Worm (Caenorhabditis elegans) whole organism, L4 larva: Measurements from ENCODE around the gene C14A6.13.

Experiments
- F10B5.3 ChIP-seq: sonication (generic microtip); optimal IDR thresholded peaks from 2 replicates; lab custom pipeline; 2016; ENCODE audit warnings: mild to moderate bottlenecking, missing genetic modification characterization, missing compliant biosample characterization
- F37D6.2 ChIP-seq: sonication (generic microtip); optimal IDR thresholded peaks from 2 replicates; lab custom pipeline; 2016; ENCODE audit warnings: mild to moderate bottlenecking, missing genetic modification characterization, missing compliant biosample characterization
- F44E2.7 ChIP-seq: fragments of 200-800 bp; sonication (Bioruptor generic); IDR thresholded peaks from 2 replicates; pipeline ENCODE4 v2.1.2; 2022; ENCODE audit warnings: missing genetic modification characterization, missing compliant biosample characterization
- R02D3.7 ChIP-seq: fragments of 150-350 bp; sonication (generic microtip); optimal IDR thresholded peaks from 3 replicates; lab custom pipeline; 2014; ENCODE audit warnings: missing biosample characterization, missing genetic modification characterization
- Y5F2A.4 ChIP-seq: fragments of 200-800 bp; sonication (Bioruptor generic); optimal IDR thresholded peaks from 2 replicates; lab custom pipeline; 2018; ENCODE audit warnings: mild to moderate bottlenecking, missing genetic modification characterization, missing compliant biosample characterization
- aly-2 ChIP-seq: sonication (generic microtip); optimal IDR thresholded peaks from 2 replicates; lab custom pipeline; 2018; ENCODE audit warnings: missing biosample characterization, missing genetic modification characterization
- ceh-20 ChIP-seq: fragments of 200-800 bp; sonication (Bioruptor generic); IDR thresholded peaks from 2 replicates; pipeline ENCODE4 v1.3.6; 2022; ENCODE audit warnings: missing genetic modification reagents, missing genetic modification characterization, missing compliant biosample characterization
- ceh-32 ChIP-seq: sonication (generic microtip); optimal IDR thresholded peaks from 2 replicates; lab custom pipeline; 2016; ENCODE audit warnings: mild to moderate bottlenecking, missing genetic modification characterization, missing compliant biosample characterization; ENCODE audit not compliant: poor library complexity
- ces-1 ChIP-seq: fragments of 150-350 bp; sonication (generic microtip); optimal IDR thresholded peaks from 4 replicates; lab custom pipeline; 2014; ENCODE audit warnings: missing biosample characterization, missing genetic modification reagents, missing genetic modification characterization
- daf-16 ChIP-seq, 3 experiments: sonication (generic microtip); optimal IDR thresholded peaks; 2 replicates each; lab custom pipeline; 2016 to 2017; ENCODE audit warnings: missing genetic modification characterization in 3 of 3, missing genetic modification reagents in 3 of 3, mild to moderate bottlenecking in 2 of 3, missing compliant biosample characterization in 2 of 3, missing biosample characterization in 1 of 3, moderate library complexity in 1 of 3
- daf-8 ChIP-seq: fragments of 200-800 bp; sonication (Bioruptor generic); IDR thresholded peaks from 2 replicates; pipeline ENCODE4 v1.3.6; 2022; ENCODE audit warnings: missing genetic modification characterization, missing compliant biosample characterization
- dmd-6 ChIP-seq: fragments of 200-800 bp; sonication (Bioruptor generic); IDR thresholded peaks from 2 replicates; pipeline ENCODE4 v1.3.6; 2022; ENCODE audit warnings: missing genetic modification reagents, missing genetic modification characterization, missing compliant biosample characterization
- dve-1 ChIP-seq: sonication (generic microtip); optimal IDR thresholded peaks from 2 replicates; lab custom pipeline; 2017; ENCODE audit warnings: antibody characterized with exemption, mild to moderate bottlenecking, missing genetic modification characterization, missing compliant biosample characterization; ENCODE audit not compliant: insufficient read depth
- fos-1 ChIP-seq: fragments of 150-350 bp; optimal IDR thresholded peaks from 2 replicates; lab custom pipeline; 2014; ENCODE audit warnings: missing biosample characterization, missing genetic modification characterization
- gei-8 ChIP-seq: fragments of 200-800 bp; sonication (Bioruptor generic); optimal IDR thresholded peaks from 2 replicates; lab custom pipeline; 2018; ENCODE audit warnings: mild to moderate bottlenecking, missing genetic modification characterization, missing compliant biosample characterization
- jun-1 ChIP-seq: fragments of 150-350 bp; optimal IDR thresholded peaks from 2 replicates; lab custom pipeline; 2014; ENCODE audit warnings: missing biosample characterization, missing genetic modification reagents, missing genetic modification characterization
- lim-7 ChIP-seq: fragments of 200-800 bp; sonication (Bioruptor generic); IDR thresholded peaks from 2 replicates; pipeline ENCODE4 v1.3.6; 2022; ENCODE audit warnings: missing genetic modification characterization, missing compliant biosample characterization
- lin-13 ChIP-seq: fragments of 150-350 bp; optimal IDR thresholded peaks from 2 replicates; lab custom pipeline; 2014; ENCODE audit warnings: missing biosample characterization, missing genetic modification reagents, missing genetic modification characterization
- lsy-2 ChIP-seq, 2 experiments: fragments of 150-350 bp in 1 of 2; sonication (generic microtip) in 1 of 2; optimal IDR thresholded peaks; 2 replicates each; lab custom pipeline; 2014 to 2017; ENCODE audit warnings: missing biosample characterization in 2 of 2, missing genetic modification characterization in 2 of 2
- madf-5 ChIP-seq, 2 experiments: fragments of 200-800 bp; sonication (Bioruptor generic); IDR thresholded peaks; 2 replicates each; pipeline ENCODE4 v1.3.6; 2022; ENCODE audit warnings: missing compliant biosample characterization in 2 of 2, missing genetic modification characterization in 2 of 2
- mdt-29 ChIP-seq: fragments of 200-800 bp; sonication (Bioruptor generic); IDR thresholded peaks from 2 replicates; pipeline ENCODE4 v1.3.6; 2022; ENCODE audit warnings: missing genetic modification reagents, missing genetic modification characterization, missing compliant biosample characterization
- mxl-2 ChIP-seq: fragments of 200-800 bp; sonication (Bioruptor generic); conservative IDR thresholded peaks from 2 replicates; pipeline ENCODE4 v1.3.6; 2022; ENCODE audit warnings: missing genetic modification reagents, missing genetic modification characterization, missing compliant biosample characterization
- nhr-102 ChIP-seq: sonication (generic microtip); optimal IDR thresholded peaks from 2 replicates; lab custom pipeline; 2016; ENCODE audit warnings: mild to moderate bottlenecking, missing genetic modification characterization, moderate library complexity, missing compliant biosample characterization
- nhr-11 ChIP-seq: fragments of 150-350 bp; optimal IDR thresholded peaks from 2 replicates; lab custom pipeline; 2014; ENCODE audit warnings: missing biosample characterization, missing genetic modification characterization
- nhr-28 ChIP-seq: fragments of 150-350 bp; optimal IDR thresholded peaks from 2 replicates; lab custom pipeline; 2014; ENCODE audit warnings: missing biosample characterization, missing genetic modification characterization
- nhr-41 ChIP-seq: fragments of 200-800 bp; sonication (Bioruptor generic); IDR thresholded peaks from 2 replicates; pipeline ENCODE4 v1.3.6; 2022; ENCODE audit warnings: missing genetic modification reagents, missing genetic modification characterization, missing compliant biosample characterization
- nhr-42 ChIP-seq: fragments of 200-800 bp; sonication (Bioruptor generic); IDR thresholded peaks from 2 replicates; pipeline ENCODE4 v1.3.6; 2022; ENCODE audit warnings: missing genetic modification characterization, missing compliant biosample characterization
- nhr-6 ChIP-seq: fragments of 150-350 bp; optimal IDR thresholded peaks from 2 replicates; lab custom pipeline; 2014; ENCODE audit warnings: missing biosample characterization, missing genetic modification characterization
- nhr-76 ChIP-seq: fragments of 150-350 bp; optimal IDR thresholded peaks from 2 replicates; lab custom pipeline; 2014; ENCODE audit warnings: missing biosample characterization, missing genetic modification characterization
- nhr-77 ChIP-seq: fragments of 150-350 bp; optimal IDR thresholded peaks from 2 replicates; lab custom pipeline; 2014; ENCODE audit warnings: missing biosample characterization, missing genetic modification characterization
- php-3 ChIP-seq: fragments of 200-800 bp; sonication (Bioruptor generic); IDR thresholded peaks from 2 replicates; pipeline ENCODE4 v1.3.6; 2022; ENCODE audit warnings: missing genetic modification reagents, missing genetic modification characterization, missing compliant biosample characterization
- pqm-1 ChIP-seq: sonication (generic microtip); optimal IDR thresholded peaks from 2 replicates; lab custom pipeline; 2017; ENCODE audit warnings: missing biosample characterization, missing genetic modification characterization
- sdz-12 ChIP-seq: fragments of 200-800 bp; sonication (Bioruptor generic); optimal IDR thresholded peaks from 2 replicates; lab custom pipeline; 2018; ENCODE audit warnings: mild to moderate bottlenecking, missing genetic modification characterization, missing compliant biosample characterization
- set-16 ChIP-seq: fragments of 200-800 bp; sonication (Bioruptor generic); IDR thresholded peaks from 2 replicates; pipeline ENCODE4 v1.3.6; 2022; ENCODE audit warnings: missing genetic modification reagents, missing genetic modification characterization, missing compliant biosample characterization
- spr-1 ChIP-seq: sonication (generic microtip); optimal IDR thresholded peaks from 2 replicates; lab custom pipeline; 2016; ENCODE audit warnings: mild to moderate bottlenecking, missing genetic modification characterization, missing compliant biosample characterization
- tag-97 ChIP-seq: fragments of 200-800 bp; sonication (Bioruptor generic); IDR thresholded peaks from 2 replicates; pipeline ENCODE4 v1.3.6; 2022; ENCODE audit warnings: missing genetic modification characterization, missing compliant biosample characterization
- tra-1 ChIP-seq: fragments of 200-800 bp; sonication (Bioruptor generic); IDR thresholded peaks from 2 replicates; pipeline ENCODE4 v1.3.6; 2022; ENCODE audit warnings: missing genetic modification reagents, missing genetic modification characterization, missing compliant biosample characterization
- unc-62 ChIP-seq, 3 experiments: fragments of 150-350 bp in 1 of 3; sonication (generic microtip); optimal IDR thresholded peaks in 2 of 3; peaks in 1 of 3; 1 replicate in 1 of 3; 2 replicates in 2 of 3; lab custom pipeline; 2014 to 2017; ENCODE audit warnings: missing biosample characterization in 3 of 3, missing genetic modification characterization in 3 of 3, missing genetic modification reagents in 3 of 3, missing genotype in 1 of 3
- zag-1 ChIP-seq: fragments of 150-350 bp; optimal IDR thresholded peaks from 2 replicates; lab custom pipeline; 2014; ENCODE audit warnings: missing biosample characterization, missing genetic modification characterization
- ztf-11 ChIP-seq: fragments of 150-350 bp; optimal IDR thresholded peaks from 2 replicates; lab custom pipeline; 2014; ENCODE audit warnings: missing biosample characterization, missing genetic modification characterization

Gene C14A6.13

ce11 chrV:18164758-18165157 lies 3.6 kb upstream of the C14A6.13 start, which contains the start of gene C14A6.5:
C14A6.5 (minus strand) TSS chrV:18164858.
- TF ChIP-seq fos-1 (no peak), sdz-12 (GFP tag; lab: Kevin White, UChicago) (no peak), dmd-6 (GFP tag; lab: Robert Waterston, UW) (no peak), unc-62 (GFP tag; optimal IDR thresholded peaks at IDR 0.05 in 1 of 2; lab: Kevin White, UChicago) (no peak), unc-62 (tag; optimal IDR thresholded peaks at IDR 0.05; lab: Kevin White, UChicago) (no peak), pqm-1 (tag; lab: Kevin White, UChicago) (no peak), tra-1 (GFP tag; lab: Robert Waterston, UW) (no peak), tag-97 (GFP tag; lab: Robert Waterston, UW) (no peak), ceh-20 (no peak), mdt-29 (no peak), nhr-77 (tag; lab: Kevin White, UChicago) (no peak), nhr-11 (tag; lab: Kevin White, UChicago) (no peak), lim-7 (GFP tag; lab: Robert Waterston, UW) (no peak), lin-13 (GFP tag; lab: Kevin White, UChicago) (no peak), ztf-11 (no peak), ces-1 (GFP tag; lab: Kevin White, UChicago) (no peak), Y5F2A.4 (GFP tag; lab: Kevin White, UChicago) (no peak), gei-8 (GFP tag; lab: Kevin White, UChicago) (no peak), set-16 (GFP tag; lab: Robert Waterston, UW) (no peak), madf-5 (GFP tag; IDR thresholded peaks at IDR 0.05; lab: Robert Waterston, UW) (no peak), nhr-6 (tag; lab: Kevin White, UChicago) (no peak)

ce11 chrV:18163434-18163833 lies 2.3 kb upstream of the C14A6.13 start:
- TF ChIP-seq lim-7 (GFP tag; lab: Robert Waterston, UW) (no peak), nhr-102 (tag; lab: Kevin White, UChicago) (no peak), F10B5.3 (no peak), ceh-32 (tag; lab: Kevin White, UChicago) (no peak), F44E2.7 (GFP tag; lab: Robert Waterston, UW) (no peak), aly-2 (tag; lab: Kevin White, UChicago) (no peak), R02D3.7 (tag; lab: Kevin White, UChicago) (no peak), spr-1 (tag; lab: Kevin White, UChicago) (no peak), nhr-76 (tag; lab: Kevin White, UChicago) (no peak), mdt-29 (no peak)

- TF ChIP-seq dve-1, result no peak
- TF ChIP-seq set-16 (GFP tag; lab: Robert Waterston, UW), result no peak
- TF ChIP-seq nhr-42 (GFP tag; lab: Robert Waterston, UW), result no peak
- TF ChIP-seq daf-8 (GFP tag; lab: Robert Waterston, UW), result no peak
- no peak for TF ChIP-seq jun-1 (tag; lab: Kevin White, UChicago)
These were observed 1.4 kb upstream of the C14A6.13 start, which contains the start of gene C14A6.12 for ce11 chrV:18162568-18162967. C14A6.12 (minus strand) TSS chrV:18162668.

- no peak for TF ChIP-seq ztf-11
- peak in 1 of 2 experiments; percentile 97 for TF ChIP-seq unc-62 (GFP tag; optimal IDR thresholded peaks at IDR 0.05 in 1 of 2; lab: Kevin White, UChicago)
- no peak for TF ChIP-seq unc-62 (tag; optimal IDR thresholded peaks at IDR 0.05; lab: Kevin White, UChicago)
- no peak for TF ChIP-seq zag-1 (tag; lab: Kevin White, UChicago)
- no peak for TF ChIP-seq lsy-2 (tag; optimal IDR thresholded peaks at IDR 0.05; lab: Kevin White, UChicago)
These were observed 3.0 kb downstream of the C14A6.13 start for ce11 chrV:18158172-18158571.

ce11 chrV:18157707-18158106 lies 3.4 kb downstream of the C14A6.13 start, which contains the start of gene clec-48:
clec-48 (plus strand) TSS chrV:18158026.
- TF ChIP-seq nhr-41 (GFP tag; lab: Robert Waterston, UW) (no peak), dve-1 (peak; percentile 49), nhr-28 (peak; percentile 41), daf-16 (GFP tag; optimal IDR thresholded peaks at IDR 0.05; lab: Kevin White, UChicago) (no peak), daf-16 (tag; optimal IDR thresholded peaks at IDR 0.05; lab: Kevin White, UChicago) (peak; percentile 69), mxl-2 (GFP tag; lab: Robert Waterston, UW) (no peak), F37D6.2 (tag; lab: Kevin White, UChicago) (no peak), php-3 (GFP tag; lab: Robert Waterston, UW) (peak; percentile 95)
